Fruit fly (Drosophila melanogaster) whole organism, embryonic: ENCODE data around the gene Art3.

Experiments
- Ada2b ChIP-seq: fragments of 200-800 bp; sonication (Bioruptor generic); IDR thresholded peaks from 2 replicates; pipeline ENCODE4 v1.3.6; 2022; ENCODE audit warnings: missing biosample characterization, missing genetic modification characterization
- Aef1 ChIP-seq: fragments of 200-800 bp; sonication (Bioruptor generic); IDR thresholded peaks from 3 replicates; pipeline ENCODE4 v1.3.6; 2022; ENCODE audit warnings: missing biosample characterization, missing genetic modification characterization
- CG12299 ChIP-seq: fragments of 200-800 bp; sonication (Bioruptor generic); optimal IDR thresholded peaks from 2 replicates; lab custom pipeline; 2018; ENCODE audit warnings: missing biosample characterization, mild to moderate bottlenecking, missing genetic modification characterization
- CG14014 ChIP-seq: fragments of 200-800 bp; sonication (Bioruptor generic); IDR thresholded peaks from 2 replicates; pipeline ENCODE4 v1.3.6; 2022; ENCODE audit warnings: missing biosample characterization, missing genetic modification characterization
- CG17568 ChIP-seq: fragments of 200-800 bp; sonication (Bioruptor generic); optimal IDR thresholded peaks from 2 replicates; lab custom pipeline; 2018; ENCODE audit warnings: missing biosample characterization, mild to moderate bottlenecking, missing genetic modification characterization, moderate library complexity
- CG17612 ChIP-seq: fragments of 200-800 bp; sonication (Bioruptor generic); IDR thresholded peaks from 2 replicates; pipeline ENCODE4 v1.3.6; 2022; ENCODE audit warnings: missing biosample characterization, missing genetic modification characterization
- CG2129 ChIP-seq: fragments of 200-800 bp; sonication (Bioruptor generic); IDR thresholded peaks from 2 replicates; pipeline ENCODE4 v1.3.6; 2022; ENCODE audit warnings: missing biosample characterization, missing genetic modification characterization; ENCODE audit not compliant: partially characterized antibody
- CG31388 ChIP-seq: fragments of 200-800 bp; sonication (Bioruptor generic); optimal IDR thresholded peaks from 2 replicates; lab custom pipeline; 2016; ENCODE audit warnings: missing biosample characterization, missing genetic modification characterization
- CG3163 ChIP-seq: fragments of 200-800 bp; sonication (Bioruptor generic); optimal IDR thresholded peaks from 3 replicates; lab custom pipeline; 2016; ENCODE audit warnings: missing biosample characterization, missing genetic modification characterization
- CG32532 ChIP-seq: fragments of 200-800 bp; sonication (Bioruptor generic); IDR thresholded peaks from 2 replicates; pipeline ENCODE4 v1.3.6; 2022; ENCODE audit warnings: missing biosample characterization, missing genetic modification characterization
- CG34376 ChIP-seq: fragments of 200-800 bp; sonication (Bioruptor generic); optimal IDR thresholded peaks from 2 replicates; lab custom pipeline; 2018; ENCODE audit warnings: missing biosample characterization, mild to moderate bottlenecking, missing genetic modification characterization
- CG3847 ChIP-seq: fragments of 200-800 bp; sonication (Bioruptor generic); IDR thresholded peaks from 2 replicates; pipeline ENCODE4 v1.3.6; 2022; ENCODE audit warnings: missing biosample characterization, missing genetic modification characterization
- CG7271 ChIP-seq: fragments of 200-800 bp; sonication (Bioruptor generic); optimal IDR thresholded peaks from 2 replicates; lab custom pipeline; 2018; ENCODE audit warnings: missing biosample characterization, mild to moderate bottlenecking, missing genetic modification characterization, moderate library complexity
- CG8281 ChIP-seq: fragments of 200-800 bp; sonication (Bioruptor generic); optimal IDR thresholded peaks from 2 replicates; lab custom pipeline; 2018; ENCODE audit warnings: missing biosample characterization, mild to moderate bottlenecking, missing genetic modification characterization, moderate library complexity
- CG8924 ChIP-seq: fragments of 200-800 bp; optimal IDR thresholded peaks from 3 replicates; lab custom pipeline; 2019; ENCODE audit warnings: missing biosample characterization, mild to moderate bottlenecking, missing genetic modification characterization, moderate library complexity
- CG8944 ChIP-seq: fragments of 200-800 bp; sonication (Bioruptor generic); optimal IDR thresholded peaks from 3 replicates; lab custom pipeline; 2016; ENCODE audit warnings: missing biosample characterization, missing genetic modification characterization
- CG9817 ChIP-seq: fragments of 200-800 bp; sonication (Bioruptor generic); optimal IDR thresholded peaks from 2 replicates; lab custom pipeline; 2018; ENCODE audit warnings: missing biosample characterization, mild to moderate bottlenecking, missing genetic modification characterization, moderate library complexity
- Dek ChIP-seq: fragments of 200-800 bp; sonication (Bioruptor generic); optimal IDR thresholded peaks from 3 replicates; lab custom pipeline; 2019; ENCODE audit warnings: missing biosample characterization, mild to moderate bottlenecking, missing genetic modification characterization, moderate library complexity
- Dp ChIP-seq: fragments of 200-800 bp; sonication (Bioruptor generic); optimal IDR thresholded peaks from 2 replicates; lab custom pipeline; 2018; ENCODE audit warnings: missing biosample characterization, mild to moderate bottlenecking, missing genetic modification characterization, moderate library complexity
- Kr ChIP-seq: fragments of 200-800 bp; sonication (Bioruptor generic); optimal IDR thresholded peaks from 2 replicates; lab custom pipeline; 2017; ENCODE audit warnings: missing biosample characterization, mild to moderate bottlenecking, missing genetic modification characterization
- Meics ChIP-seq: fragments of 200-800 bp; sonication (Bioruptor generic); optimal IDR thresholded peaks from 2 replicates; lab custom pipeline; 2017; ENCODE audit warnings: missing biosample characterization, mild to moderate bottlenecking, missing genetic modification characterization
- Nf-YB ChIP-seq: fragments of 200-800 bp; sonication (Bioruptor generic); optimal IDR thresholded peaks from 3 replicates; lab custom pipeline; 2019; ENCODE audit warnings: missing biosample characterization, mild to moderate bottlenecking, missing genetic modification characterization, moderate library complexity
- Optix ChIP-seq: fragments of 200-800 bp; sonication (Bioruptor generic); IDR thresholded peaks from 3 replicates; pipeline ENCODE4 v1.3.6; 2022; ENCODE audit warnings: missing biosample characterization, missing genetic modification characterization
- Rx ChIP-seq: fragments of 200-800 bp; sonication (Bioruptor generic); IDR thresholded peaks from 2 replicates; pipeline ENCODE4 v1.3.6; 2022; ENCODE audit warnings: missing biosample characterization, missing genetic modification characterization
- Six4 ChIP-seq: fragments of 200-800 bp; sonication (Bioruptor generic); optimal IDR thresholded peaks from 2 replicates; lab custom pipeline; 2016; ENCODE audit warnings: missing biosample characterization, missing genetic modification characterization
- ash1 ChIP-seq: fragments of 200-800 bp; sonication (Bioruptor generic); optimal IDR thresholded peaks from 2 replicates; lab custom pipeline; 2018; ENCODE audit warnings: missing biosample characterization, mild to moderate bottlenecking, missing genetic modification characterization
- cas ChIP-seq: fragments of 200-800 bp; sonication (Bioruptor generic); IDR thresholded peaks from 2 replicates; pipeline ENCODE4 v1.3.6; 2022; ENCODE audit warnings: missing biosample characterization, missing genetic modification characterization
- crol ChIP-seq: fragments of 200-800 bp; sonication (Bioruptor generic); IDR thresholded peaks from 2 replicates; pipeline ENCODE4 v1.3.6; 2022; ENCODE audit warnings: missing biosample characterization, missing genetic modification characterization
- dm ChIP-seq: fragments of 200-800 bp; sonication (Bioruptor generic); optimal IDR thresholded peaks from 3 replicates; lab custom pipeline; 2016; ENCODE audit warnings: missing biosample characterization, missing genetic modification characterization
- dmrt11E ChIP-seq: fragments of 200-800 bp; sonication (Bioruptor generic); optimal IDR thresholded peaks from 3 replicates; lab custom pipeline; 2018; ENCODE audit warnings: missing biosample characterization, mild to moderate bottlenecking, missing genetic modification characterization, moderate library complexity
- emc ChIP-seq: fragments of 200-800 bp; sonication (Bioruptor generic); optimal IDR thresholded peaks from 2 replicates; lab custom pipeline; 2016; ENCODE audit warnings: missing biosample characterization, missing genetic modification characterization
- ems ChIP-seq: fragments of 200-800 bp; sonication (Bioruptor generic); optimal IDR thresholded peaks from 3 replicates; lab custom pipeline; 2016; ENCODE audit warnings: missing biosample characterization, missing genetic modification characterization
- fru ChIP-seq: fragments of >200 bp; optimal IDR thresholded peaks from 2 replicates; lab custom pipeline; 2017
- fu2 ChIP-seq: fragments of 200-800 bp; sonication (Bioruptor generic); optimal IDR thresholded peaks from 2 replicates; lab custom pipeline; 2016; ENCODE audit warnings: missing biosample characterization, missing genetic modification characterization
- gsb ChIP-seq: fragments of 200-800 bp; sonication (Bioruptor generic); IDR thresholded peaks from 2 replicates; pipeline ENCODE4 v1.3.6; 2022; ENCODE audit warnings: missing biosample characterization, missing genetic modification characterization
- h ChIP-seq: fragments of >200 bp; optimal IDR thresholded peaks from 2 replicates; lab custom pipeline; 2017
- jigr1 ChIP-seq: fragments of 200-800 bp; sonication (Bioruptor generic); IDR thresholded peaks from 3 replicates; pipeline ENCODE4 v1.3.6; 2022; ENCODE audit warnings: missing biosample characterization, missing genetic modification characterization
- kah ChIP-seq: fragments of 200-800 bp; sonication (Bioruptor generic); optimal IDR thresholded peaks from 2 replicates; lab custom pipeline; 2018; ENCODE audit warnings: missing biosample characterization, mild to moderate bottlenecking, missing genetic modification characterization
- kni ChIP-seq: fragments of 200-800 bp; sonication (Bioruptor generic); optimal IDR thresholded peaks from 3 replicates; lab custom pipeline; 2017; ENCODE audit warnings: mild to moderate bottlenecking, missing biosample characterization, missing genetic modification reagents, missing genetic modification characterization
- knrl ChIP-seq: fragments of 200-800 bp; sonication (Bioruptor generic); IDR thresholded peaks from 3 replicates; pipeline ENCODE4 v1.3.6; 2022; ENCODE audit warnings: missing biosample characterization, missing genetic modification characterization; ENCODE audit not compliant: partially characterized antibody
- nerfin-2 ChIP-seq: fragments of 200-800 bp; sonication (Bioruptor generic); IDR thresholded peaks from 2 replicates; pipeline ENCODE4 v1.3.6; 2022; ENCODE audit warnings: missing biosample characterization, missing genetic modification characterization; ENCODE audit not compliant: partially characterized antibody
- odd ChIP-seq: fragments of 200-800 bp; sonication (Bioruptor generic); optimal IDR thresholded peaks from 2 replicates; lab custom pipeline; 2017; ENCODE audit warnings: missing biosample characterization, mild to moderate bottlenecking, missing genetic modification characterization
- pita ChIP-seq: fragments of 200-800 bp; sonication (Bioruptor generic); optimal IDR thresholded peaks from 2 replicates; lab custom pipeline; 2017; ENCODE audit warnings: missing biosample characterization, mild to moderate bottlenecking, missing genetic modification characterization
- rib ChIP-seq: fragments of 200-800 bp; sonication (Bioruptor generic); IDR thresholded peaks from 2 replicates; pipeline ENCODE4 v1.3.6; 2022; ENCODE audit warnings: missing biosample characterization, missing genetic modification characterization
- ro ChIP-seq: fragments of 200-800 bp; sonication (Bioruptor generic); IDR thresholded peaks from 2 replicates; pipeline ENCODE4 v1.3.6; 2022; ENCODE audit warnings: missing biosample characterization, missing genetic modification characterization
- sima ChIP-seq: fragments of 200-800 bp; sonication (Bioruptor generic); optimal IDR thresholded peaks from 2 replicates; lab custom pipeline; 2016; ENCODE audit warnings: missing biosample characterization, missing genetic modification characterization
- slp2 ChIP-seq: fragments of 200-800 bp; sonication (Bioruptor generic); optimal IDR thresholded peaks from 2 replicates; lab custom pipeline; 2016; ENCODE audit warnings: missing biosample characterization, missing genetic modification characterization
- trh ChIP-seq: fragments of 200-800 bp; sonication (Bioruptor generic); optimal IDR thresholded peaks from 2 replicates; lab custom pipeline; 2016; ENCODE audit warnings: missing biosample characterization, missing genetic modification characterization
- ttk ChIP-seq: fragments of 200-800 bp; sonication (Bioruptor generic); IDR thresholded peaks from 2 replicates; pipeline ENCODE4 v2.1.2; 2022; ENCODE audit warnings: missing biosample characterization, missing genetic modification characterization
- wor ChIP-seq: fragments of 200-800 bp; sonication (Bioruptor generic); IDR thresholded peaks from 2 replicates; pipeline ENCODE4 v1.3.6; 2022; ENCODE audit warnings: missing biosample characterization, missing genetic modification characterization
- zfh1 ChIP-seq: fragments of 200-800 bp; sonication (Bioruptor generic); IDR thresholded peaks from 3 replicates; pipeline ENCODE4 v1.3.6; 2022; ENCODE audit warnings: missing biosample characterization, missing genetic modification characterization
- zfh2 ChIP-seq: fragments of 200-800 bp; sonication (Bioruptor generic); optimal IDR thresholded peaks from 2 replicates; lab custom pipeline; 2016; ENCODE audit warnings: missing biosample characterization, missing genetic modification characterization

The Art3 gene

DNA sequence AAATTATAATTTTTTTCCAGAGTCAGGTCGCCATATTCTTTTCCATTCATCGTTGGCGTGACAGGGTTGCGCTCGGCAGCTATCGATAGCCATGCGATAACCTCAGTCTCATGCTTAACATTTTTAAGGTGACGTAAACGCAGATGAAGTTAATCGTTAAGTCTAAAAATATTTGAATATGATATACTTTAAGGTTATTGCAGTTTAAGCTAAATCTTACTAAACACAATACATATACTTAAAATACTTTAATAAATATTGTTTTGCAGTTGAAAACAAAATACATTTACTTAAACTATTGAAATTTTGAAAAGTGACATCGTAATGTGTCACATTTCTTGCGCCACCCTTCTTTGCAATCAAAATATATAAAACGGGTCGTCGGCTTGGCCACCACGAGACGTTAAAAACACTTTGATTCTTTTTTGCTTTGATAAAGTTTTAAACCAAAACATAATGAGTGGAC, 46.0 kb upstream of the Art3 start, which contains the start of the genes Cp190 and CG4338 (continued):
- TF ChIP-seq Ada2b (GFP tag; lab: Robert Waterston, UW) (peak; percentile 94), wor (peak; percentile 95), Aef1 (GFP tag; lab: Robert Waterston, UW) (peak; percentile 93), CG7271 (tag; lab: Kevin White, UChicago) (peak; percentile 96), CG3847 (GFP tag; lab: Robert Waterston, UW) (peak; percentile 98), Rx (GFP tag; lab: Robert Waterston, UW) (peak; percentile 89), Meics (GFP tag; lab: Kevin White, UChicago) (peak; percentile 98), fru (lab: Kevin White, UChicago) (no peak), ro (GFP tag; lab: Robert Waterston, UW) (peak; percentile 91), CG17568 (GFP tag; lab: Kevin White, UChicago) (peak; percentile 94), kni (peak; percentile 97), Kr (GFP tag; lab: Kevin White, UChicago) (peak; percentile 19), CG34376 (GFP tag; lab: Kevin White, UChicago) (peak; percentile 98), CG8944 (GFP tag; lab: Kevin White, UChicago) (peak; percentile 84), Six4 (GFP tag; lab: Kevin White, UChicago) (peak; percentile 98), emc (peak; percentile 78), zfh2 (peak; percentile 92), Dp (GFP tag; lab: Kevin White, UChicago) (peak; percentile 52), sima (GFP tag; lab: Kevin White, UChicago) (peak; percentile 75), cas (peak; percentile 88), crol (GFP tag; lab: Robert Waterston, UW) (peak; percentile 71), dm (GFP tag; lab: Kevin White, UChicago) (peak; percentile 89), CG8281 (tag; lab: Kevin White, UChicago) (peak; percentile 93), slp2 (GFP tag; lab: Kevin White, UChicago) (peak; percentile 75), dmrt11E (tag; lab: Kevin White, UChicago) (peak; percentile 99), CG8924 (tag; lab: Kevin White, UChicago) (peak; percentile 99), CG31388 (GFP tag; lab: Kevin White, UChicago) (peak; percentile 95), CG17612 (GFP tag; lab: Robert Waterston, UW) (peak; percentile 91), kah (GFP tag; lab: Kevin White, UChicago) (peak; percentile 95), Dek (tag; lab: Kevin White, UChicago) (peak; percentile 98), CG32532 (GFP tag; lab: Robert Waterston, UW) (peak; percentile 98), CG12299 (tag; lab: Kevin White, UChicago) (peak; percentile 99), ttk (GFP tag; lab: Robert Waterston, UW) (peak; percentile 96), ash1 (GFP tag; lab: Kevin White, UChicago) (peak; percentile 58), CG14014 (GFP tag; lab: Robert Waterston, UW) (peak; percentile 97), fu2 (GFP tag; lab: Kevin White, UChicago) (peak; percentile 85), knrl (GFP tag; lab: Robert Waterston, UW) (peak; percentile 81), rib (GFP tag; lab: Robert Waterston, UW) (peak; percentile 91), gsb (GFP tag; lab: Robert Waterston, UW) (peak; percentile 92), CG3163 (GFP tag; lab: Kevin White, UChicago) (peak; percentile 63), ems (GFP tag; lab: Kevin White, UChicago) (peak; percentile 92), Optix (GFP tag; lab: Robert Waterston, UW) (peak; percentile 69; the same call in 2 of the 3 replicates), jigr1 (GFP tag; lab: Robert Waterston, UW) (peak; percentile 93), h (lab: Kevin White, UChicago) (no peak), zfh1 (GFP tag; lab: Robert Waterston, UW) (peak; percentile 96), Nf-YB (peak; percentile 89), trh (GFP tag; lab: Kevin White, UChicago) (peak; percentile 95), odd (GFP tag; lab: Kevin White, UChicago) (peak; percentile 97), pita (GFP tag; lab: Kevin White, UChicago) (no peak), CG2129 (GFP tag; lab: Robert Waterston, UW) (0 out of 2 replicates have a peak, but pooled peaks have one; percentile 29), nerfin-2 (GFP tag; lab: Robert Waterston, UW) (peak; percentile 53; the same call in 1 of the 2 replicates), CG9817 (tag; lab: Kevin White, UChicago) (peak; percentile 99)
